Worm (Caenorhabditis elegans) whole organism, mixed stage, embryonic: ENCODE data around the gene akt-2.

Source experiments
- M03D4.4 ChIP-seq: sonication (generic microtip); optimal IDR thresholded peaks from 2 replicates; lab custom pipeline; 2017; ENCODE audit warnings: mild to moderate bottlenecking, missing genetic modification characterization, missing compliant biosample characterization
- bed-3 ChIP-seq: fragments of 200-800 bp; sonication (Bioruptor generic); optimal IDR thresholded peaks from 3 replicates; lab custom pipeline; 2018; ENCODE audit warnings: mild to moderate bottlenecking, missing genetic modification characterization, moderate library complexity, missing compliant biosample characterization
- blmp-1 ChIP-seq: fragments of 150-350 bp; optimal IDR thresholded peaks from 2 replicates; lab custom pipeline; 2014; ENCODE audit warnings: missing biosample characterization, missing genetic modification characterization
- ceh-39 ChIP-seq: fragments of 150-350 bp; optimal IDR thresholded peaks from 2 replicates; lab custom pipeline; 2014; ENCODE audit warnings: missing biosample characterization, missing genetic modification characterization
- ceh-43 ChIP-seq: fragments of 200-800 bp; sonication (Bioruptor generic); optimal IDR thresholded peaks from 2 replicates; lab custom pipeline; 2018; ENCODE audit warnings: mild to moderate bottlenecking, missing genetic modification characterization, moderate library complexity, missing compliant biosample characterization
- ces-1 ChIP-seq: fragments of 150-350 bp; optimal IDR thresholded peaks from 2 replicates; lab custom pipeline; 2014; ENCODE audit warnings: missing biosample characterization, missing genetic modification reagents, missing genetic modification characterization
- cnd-1 ChIP-seq: fragments of 200-800 bp; sonication (Bioruptor generic); optimal IDR thresholded peaks from 2 replicates; lab custom pipeline; 2018; ENCODE audit warnings: mild to moderate bottlenecking, missing genetic modification characterization, missing compliant biosample characterization
- drap-1 ChIP-seq: fragments of 200-800 bp; sonication (Bioruptor generic); optimal IDR thresholded peaks from 3 replicates; lab custom pipeline; 2018; ENCODE audit warnings: mild to moderate bottlenecking, missing genetic modification characterization, missing compliant biosample characterization
- elt-3 ChIP-seq: fragments of 150-350 bp; optimal IDR thresholded peaks from 2 replicates; lab custom pipeline; 2014; ENCODE audit warnings: missing biosample characterization, missing genetic modification characterization
- flh-1 ChIP-seq: fragments of 200-800 bp; sonication (Bioruptor generic); optimal IDR thresholded peaks from 2 replicates; lab custom pipeline; 2018; ENCODE audit warnings: mild to moderate bottlenecking, missing genetic modification characterization, moderate library complexity, missing compliant biosample characterization
- ham-2 ChIP-seq: fragments of 200-800 bp; sonication (Bioruptor generic); optimal IDR thresholded peaks from 2 replicates; lab custom pipeline; 2018; ENCODE audit warnings: mild to moderate bottlenecking, missing genetic modification characterization, missing compliant biosample characterization
- hlh-1 ChIP-seq: fragments of 150-350 bp; optimal IDR thresholded peaks from 2 replicates; lab custom pipeline; 2014; ENCODE audit warnings: missing biosample characterization, missing genetic modification reagents, missing genetic modification characterization
- lin-13 ChIP-seq: fragments of 150-350 bp; optimal IDR thresholded peaks from 2 replicates; lab custom pipeline; 2014; ENCODE audit warnings: missing biosample characterization, missing genetic modification characterization
- lsy-2 ChIP-seq: fragments of 150-350 bp; optimal IDR thresholded peaks from 2 replicates; lab custom pipeline; 2014; ENCODE audit warnings: missing biosample characterization, missing genetic modification characterization
- mab-5 ChIP-seq: fragments of 150-350 bp; optimal IDR thresholded peaks from 2 replicates; lab custom pipeline; 2014; ENCODE audit warnings: missing biosample characterization, missing genetic modification characterization
- mep-1 ChIP-seq: fragments of 150-350 bp; optimal IDR thresholded peaks from 2 replicates; lab custom pipeline; 2017; ENCODE audit warnings: missing biosample characterization, missing genetic modification reagents, missing genetic modification characterization, inconsistent platforms
- nhr-12 ChIP-seq: fragments of 150-350 bp; optimal IDR thresholded peaks from 2 replicates; lab custom pipeline; 2014; ENCODE audit warnings: missing biosample characterization, missing genetic modification characterization
- nhr-2 ChIP-seq: fragments of 150-350 bp; optimal IDR thresholded peaks from 2 replicates; lab custom pipeline; 2014; ENCODE audit warnings: missing biosample characterization, missing genetic modification characterization
- nhr-237 ChIP-seq: fragments of 150-350 bp; optimal IDR thresholded peaks from 2 replicates; lab custom pipeline; 2014; ENCODE audit warnings: missing biosample characterization, missing genetic modification characterization
- nhr-28 ChIP-seq: fragments of 150-350 bp; optimal IDR thresholded peaks from 2 replicates; lab custom pipeline; 2014; ENCODE audit warnings: missing biosample characterization, missing genetic modification characterization
- nhr-76 ChIP-seq: sonication (generic microtip); optimal IDR thresholded peaks from 2 replicates; lab custom pipeline; 2017; ENCODE audit warnings: missing biosample characterization, missing genetic modification characterization
- pha-4 ChIP-seq: fragments of 150-350 bp; optimal IDR thresholded peaks from 2 replicates; lab custom pipeline; 2018; ENCODE audit warnings: missing biosample characterization, missing genetic modification reagents, missing genetic modification characterization
- sem-2 ChIP-seq: fragments of 200-800 bp; sonication (Bioruptor generic); optimal IDR thresholded peaks from 2 replicates; lab custom pipeline; 2018; ENCODE audit warnings: mild to moderate bottlenecking, missing genetic modification characterization, missing compliant biosample characterization
- snpc-4 ChIP-seq: fragments of 150-350 bp; optimal IDR thresholded peaks from 2 replicates; lab custom pipeline; 2014; ENCODE audit warnings: missing biosample characterization, missing genetic modification characterization
- sptf-1 ChIP-seq: sonication (generic microtip); optimal IDR thresholded peaks from 2 replicates; lab custom pipeline; 2017; ENCODE audit warnings: mild to moderate bottlenecking, missing genetic modification characterization, moderate library complexity, missing compliant biosample characterization
- tbx-8 ChIP-seq: fragments of 200-800 bp; sonication (Bioruptor generic); optimal IDR thresholded peaks from 2 replicates; lab custom pipeline; 2018; ENCODE audit warnings: mild to moderate bottlenecking, missing genetic modification characterization, moderate library complexity, missing compliant biosample characterization
- unc-120 ChIP-seq: sonication (generic microtip); optimal IDR thresholded peaks from 2 replicates; lab custom pipeline; 2017; ENCODE audit warnings: missing genetic modification characterization, missing compliant biosample characterization; ENCODE audit not compliant: poor library complexity, severe bottlenecking
- unc-39 ChIP-seq: fragments of 150-350 bp; optimal IDR thresholded peaks from 2 replicates; lab custom pipeline; 2014; ENCODE audit warnings: missing biosample characterization, missing genetic modification characterization
- unc-62 ChIP-seq: fragments of 150-350 bp; optimal IDR thresholded peaks from 2 replicates; lab custom pipeline; 2014; ENCODE audit warnings: missing biosample characterization, missing genetic modification reagents, missing genetic modification characterization
- zip-8 ChIP-seq: fragments of 150-350 bp; optimal IDR thresholded peaks from 2 replicates; lab custom pipeline; 2014; ENCODE audit warnings: missing biosample characterization, missing genetic modification characterization
- ztf-11 ChIP-seq: fragments of 150-350 bp; optimal IDR thresholded peaks from 2 replicates; lab custom pipeline; 2014; ENCODE audit warnings: missing biosample characterization, missing genetic modification characterization

akt-2 gene

ce11 chrX:14145634-14146033 is 1.9 kb upstream of the akt-2 start:
- TF ChIP-seq zip-8 (no peak), blmp-1 (tag; lab: Kevin White, UChicago) (no peak), unc-62 (GFP tag; lab: Kevin White, UChicago) (no peak), flh-1 (GFP tag; lab: Kevin White, UChicago) (no peak), nhr-76 (tag; lab: Kevin White, UChicago) (no peak), ceh-39 (tag; lab: Kevin White, UChicago) (no peak), drap-1 (GFP tag; lab: Kevin White, UChicago) (no peak), M03D4.4 (tag; lab: Kevin White, UChicago) (no peak), snpc-4 (no peak), ham-2 (GFP tag; lab: Kevin White, UChicago) (no peak), nhr-237 (tag; lab: Kevin White, UChicago) (no peak), sem-2 (GFP tag; lab: Kevin White, UChicago) (no peak), ztf-11 (tag; lab: Kevin White, UChicago) (no peak), unc-120 (tag; lab: Kevin White, UChicago) (no peak), mab-5 (no peak), unc-39 (tag; lab: Kevin White, UChicago) (no peak), nhr-12 (tag; lab: Kevin White, UChicago) (no peak), pha-4 (no peak), ces-1 (GFP tag; lab: Kevin White, UChicago) (no peak)

ce11 chrX:14146740-14147140 is 760 bp upstream of the akt-2 start:
- TF ChIP-seq nhr-237 (tag; lab: Kevin White, UChicago) (peak; percentile 55), M03D4.4 (tag; lab: Kevin White, UChicago) (no peak), ceh-43 (GFP tag; lab: Kevin White, UChicago) (no peak), mab-5 (no peak), tbx-8 (GFP tag; lab: Kevin White, UChicago) (no peak), unc-120 (tag; lab: Kevin White, UChicago) (peak; percentile 69), elt-3 (no peak), lsy-2 (tag; lab: Kevin White, UChicago) (no peak), lin-13 (tag; lab: Kevin White, UChicago) (no peak), cnd-1 (tag; lab: Kevin White, UChicago) (no peak), mep-1 (tag; lab: Kevin White, UChicago) (peak; percentile 18), hlh-1 (tag; lab: Kevin White, UChicago) (no peak), pha-4 (peak; percentile 37), unc-39 (tag; lab: Kevin White, UChicago) (no peak), sem-2 (GFP tag; lab: Kevin White, UChicago) (no peak), nhr-2 (no peak), nhr-76 (tag; lab: Kevin White, UChicago) (no peak), blmp-1 (tag; lab: Kevin White, UChicago) (no peak), ces-1 (GFP tag; lab: Kevin White, UChicago) (peak; percentile 22)

ce11 chrX:14152644-14153043 is 5.1 kb downstream of the akt-2 start:
- TF ChIP-seq drap-1 (GFP tag; lab: Kevin White, UChicago): no peak
- TF ChIP-seq ham-2 (GFP tag; lab: Kevin White, UChicago): no peak
- no peak for TF ChIP-seq sptf-1

ce11 chrX:14156913-14157312 is 9.4 kb downstream of the akt-2 start, which contains the start of gene ceh-90:
Gene ceh-90 (minus strand): TSS chrX:14157013.
- TF ChIP-seq drap-1 (GFP tag; lab: Kevin White, UChicago) (no peak), unc-62 (GFP tag; lab: Kevin White, UChicago) (no peak), lin-13 (tag; lab: Kevin White, UChicago) (no peak), nhr-28 (tag; lab: Kevin White, UChicago) (no peak), snpc-4 (no peak), nhr-237 (tag; lab: Kevin White, UChicago) (no peak), zip-8 (no peak), flh-1 (GFP tag; lab: Kevin White, UChicago) (no peak), nhr-76 (tag; lab: Kevin White, UChicago) (no peak), bed-3 (GFP tag; lab: Kevin White, UChicago) (no peak), tbx-8 (GFP tag; lab: Kevin White, UChicago) (no peak), unc-120 (tag; lab: Kevin White, UChicago) (no peak), mep-1 (tag; lab: Kevin White, UChicago) (no peak), ham-2 (GFP tag; lab: Kevin White, UChicago) (no peak), ztf-11 (tag; lab: Kevin White, UChicago) (no peak)
- TF ChIP-seq, all 35 proteins: peak for 0
